Worm (Caenorhabditis elegans): ENCODE results near the gene F45H10.2.

DNA sequence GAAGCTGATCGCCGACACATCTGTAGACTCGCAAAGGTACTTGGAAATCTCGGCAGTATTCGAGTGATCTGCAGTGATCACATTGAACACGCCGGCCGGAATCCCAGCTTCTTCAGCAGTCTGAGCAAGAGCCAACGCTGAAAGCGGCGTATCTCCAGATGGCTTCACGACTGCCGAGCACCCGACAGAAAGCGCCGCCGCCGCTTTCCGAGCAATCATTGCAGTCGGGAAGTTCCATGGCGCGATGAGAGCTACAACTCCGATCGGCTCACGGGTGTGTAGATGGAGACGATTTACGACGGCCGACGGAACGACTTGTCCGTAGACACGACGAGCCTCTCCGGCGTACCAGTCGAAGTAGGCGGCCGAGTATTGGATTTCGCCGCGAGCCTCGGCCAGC is 3.0 kb downstream of the F45H10.2 start:
- no peak for TF ChIP-seq sdc-2 (tag; optimal IDR thresholded peaks at IDR 0.05)
- no peak for TF ChIP-seq nfya-1 (tag; optimal IDR thresholded peaks at IDR 0.05)
- no peak for TF ChIP-seq ceh-24 (tag; optimal IDR thresholded peaks at IDR 0.05)
- no peak for TF ChIP-seq C38D4.7 (GFP tag; optimal IDR thresholded peaks at IDR 0.05)
- no peak for TF ChIP-seq ets-4 (tag; optimal IDR thresholded peaks at IDR 0.05)
- no peak for TF ChIP-seq ceh-6 (GFP tag; optimal IDR thresholded peaks at IDR 0.05)
